Worm (Caenorhabditis elegans): ENCODE measurements around the gene npax-4.

npax-4 gene

ce11 chrIV:8927093-8927492, 47.4 kb upstream of the npax-4 start (continued):
- TF ChIP-seq lin-14 (GFP tag; optimal IDR thresholded peaks at IDR 0.05) (peak; percentile 72), egl-27 (tag; optimal IDR thresholded peaks at IDR 0.05) (peak in 1 of 2 experiments; percentile 14), grh-1 (GFP tag; IDR thresholded peaks at IDR 0.05) (peak; percentile 44), fkh-8 (tag; optimal IDR thresholded peaks at IDR 0.05) (peak; percentile 65), sptf-1 (tag; optimal IDR thresholded peaks at IDR 0.05) (no peak), snu-23 (GFP tag; optimal IDR thresholded peaks at IDR 0.05) (peak; percentile 82), zip-4 (GFP tag; optimal IDR thresholded peaks at IDR 0.05) (peak; percentile 13), snpc-4 (tag; optimal IDR thresholded peaks at IDR 0.05) (peak; percentile 41), ama-1 (optimal IDR thresholded peaks at IDR 0.05) (peak; percentile 44), jun-1 (tag; optimal IDR thresholded peaks at IDR 0.05) (peak; percentile 61), lsy-2 (tag; optimal IDR thresholded peaks at IDR 0.05) (peak; percentile 58 to 72), ceh-82 (tag; optimal IDR thresholded peaks at IDR 0.05) (peak; percentile 55 to 62 (median 60)), nhr-19 (GFP tag; conservative IDR thresholded peaks at IDR 0.05) (peak; percentile 74), C16A3.4 (tag; optimal IDR thresholded peaks at IDR 0.05) (peak; percentile 76), lir-3 (tag; optimal IDR thresholded peaks at IDR 0.05; ENCODE audit: poor library complexity) (peak; percentile 51), aly-2 (tag; optimal IDR thresholded peaks at IDR 0.05) (peak; percentile 50), fos-1 (tag; optimal IDR thresholded peaks at IDR 0.05) (peak; percentile 64), isw-1 (GFP tag; IDR thresholded peaks at IDR 0.05) (no peak; the same call in 1 of the 2 replicates), unc-30 (tag; optimal IDR thresholded peaks at IDR 0.05) (no peak), ztf-11 (tag; optimal IDR thresholded peaks at IDR 0.05) (peak in 1 of 2 experiments; percentile 33), pqm-1 (tag; optimal IDR thresholded peaks at IDR 0.05) (no peak), lin-13 (GFP tag; optimal IDR thresholded peaks at IDR 0.05) (peak; percentile 49), pax-3 (tag; optimal IDR thresholded peaks at IDR 0.05) (peak; percentile 66), nhr-237 (tag; optimal IDR thresholded peaks at IDR 0.05) (no peak)

ce11 chrIV:8926511-8926910, 46.8 kb upstream of the npax-4 start:
- TF ChIP-seq nhr-11 (tag; optimal IDR thresholded peaks at IDR 0.05), result no peak
- TF ChIP-seq nhr-237 (tag; optimal IDR thresholded peaks at IDR 0.05), result no peak
- TF ChIP-seq lsy-2 (tag; optimal IDR thresholded peaks at IDR 0.05), result no peak
- no peak for TF ChIP-seq mef-2 (tag; optimal IDR thresholded peaks at IDR 0.05)
- no peak for TF ChIP-seq mab-9 (GFP tag; IDR thresholded peaks at IDR 0.05)
- TF ChIP-seq nhr-84 (tag; optimal IDR thresholded peaks at IDR 0.05), result no peak
- no peak for TF ChIP-seq ztf-4 (tag; optimal IDR thresholded peaks at IDR 0.05)
- no peak for TF ChIP-seq unc-130 (tag; optimal IDR thresholded peaks at IDR 0.05)
- no peak for TF ChIP-seq C34B4.2 (tag; optimal IDR thresholded peaks at IDR 0.05)
- TF ChIP-seq lin-35 (GFP tag; optimal IDR thresholded peaks at IDR 0.05), result no peak
- TF ChIP-seq lir-3 (tag; optimal IDR thresholded peaks at IDR 0.05; ENCODE audit: poor library complexity), result no peak
- TF ChIP-seq Y116A8C.19 (tag; optimal IDR thresholded peaks at IDR 0.05; ENCODE audit: borderline replicate concordance), result no peak
- TF ChIP-seq grh-1 (GFP tag; IDR thresholded peaks at IDR 0.05), result no peak
- TF ChIP-seq egl-13 (tag; optimal IDR thresholded peaks at IDR 0.05), result no peak
- TF ChIP-seq efl-1 (optimal IDR thresholded peaks at IDR 0.05), result no peak
- TF ChIP-seq efl-1 (GFP tag; optimal IDR thresholded peaks at IDR 0.05 in 1 of 2), result no peak
- no peak for TF ChIP-seq tlp-1 (tag; optimal IDR thresholded peaks at IDR 0.05)
- TF ChIP-seq hlh-4 (tag; optimal IDR thresholded peaks at IDR 0.05), result no peak
- no peak for TF ChIP-seq egl-27 (tag; optimal IDR thresholded peaks at IDR 0.05)

ce11 chrIV:8925990-8926389, 46.3 kb upstream of the npax-4 start, which contains the start of the genes D1046.2 and cfim-2:
Gene D1046.2 (minus strand): TSS chrIV:8926067.
Gene cfim-2 (plus strand): TSS chrIV:8926324.
- peak; percentile 41 for TF ChIP-seq mep-1 (tag; optimal IDR thresholded peaks at IDR 0.05)
- no peak for TF ChIP-seq unc-98 (GFP tag; IDR thresholded peaks at IDR 0.05)
- peak; percentile 1 for TF ChIP-seq xbp-1 (tag; optimal IDR thresholded peaks at IDR 0.05)
- TF ChIP-seq isw-1 (GFP tag; IDR thresholded peaks at IDR 0.05), result no peak
- peak; percentile 47 for TF ChIP-seq unc-130 (tag; optimal IDR thresholded peaks at IDR 0.05)
- TF ChIP-seq skn-1 (tag; optimal IDR thresholded peaks at IDR 0.05), result peak; percentile 3
- peak; percentile 28 for TF ChIP-seq C16A3.4 (tag; optimal IDR thresholded peaks at IDR 0.05)
- peak in 1 of 2 experiments; percentile 48 for TF ChIP-seq lin-35 (GFP tag; optimal IDR thresholded peaks at IDR 0.05)
- TF ChIP-seq lsy-2 (tag; optimal IDR thresholded peaks at IDR 0.05), result peak in 1 of 2 experiments; percentile 64
- no peak for TF ChIP-seq nhr-90 (tag; optimal IDR thresholded peaks at IDR 0.05; ENCODE audit: poor library complexity)
- no peak for TF ChIP-seq egl-27 (tag; optimal IDR thresholded peaks at IDR 0.05)
- peak; percentile 37 for TF ChIP-seq snu-23 (GFP tag; optimal IDR thresholded peaks at IDR 0.05)
- TF ChIP-seq lin-15B (tag; optimal IDR thresholded peaks at IDR 0.05), result peak; percentile 12
- TF ChIP-seq ets-5 (GFP tag; IDR thresholded peaks at IDR 0.05), result no peak
- TF ChIP-seq nhr-12 (tag; optimal IDR thresholded peaks at IDR 0.05), result no peak
- TF ChIP-seq efl-1 (optimal IDR thresholded peaks at IDR 0.05), result peak; percentile 4 to 33
- peak; percentile 14 to 86 for TF ChIP-seq efl-1 (GFP tag; optimal IDR thresholded peaks at IDR 0.05 in 1 of 2)
- TF ChIP-seq blmp-1 (tag; optimal IDR thresholded peaks at IDR 0.05), result peak; percentile 46
- peak; percentile 30 for TF ChIP-seq nhr-47 (tag; optimal IDR thresholded peaks at IDR 0.05)
- TF ChIP-seq dpl-1 (GFP tag; optimal IDR thresholded peaks at IDR 0.05), result peak; percentile 5 to 33 (median 27)
- peak; percentile 4 for TF ChIP-seq lin-14 (GFP tag; optimal IDR thresholded peaks at IDR 0.05)
- no peak for TF ChIP-seq hpl-2 (GFP tag; optimal IDR thresholded peaks at IDR 0.05)

Data from whole organism, L1 larva.